Fruit fly (Drosophila melanogaster) whole organism, embryonic: ENCODE results near the gene vir-1.
A peak's percentile ranks its signal among the peaks of the same experiment; 100 is the strongest.

ENCODE experiments used
- Ada2b ChIP-seq: fragments of 200-800 bp; sonication (Bioruptor generic); IDR thresholded peaks from 2 replicates; pipeline ENCODE4 v1.3.6; 2022; ENCODE audit warnings: missing biosample characterization, missing genetic modification characterization
- B-H1 ChIP-seq: fragments of 200-800 bp; sonication (Bioruptor generic); IDR thresholded peaks from 3 replicates; pipeline ENCODE4 v1.3.6; 2022; ENCODE audit warnings: missing biosample characterization, missing genetic modification characterization
- CG11085 ChIP-seq: fragments of 200-800 bp; sonication (Bioruptor generic); IDR thresholded peaks from 2 replicates; pipeline ENCODE4 v1.3.6; 2022; ENCODE audit warnings: missing biosample characterization, missing genetic modification characterization
- CG12299 ChIP-seq: fragments of 200-800 bp; sonication (Bioruptor generic); optimal IDR thresholded peaks from 2 replicates; lab custom pipeline; 2018; ENCODE audit warnings: missing biosample characterization, mild to moderate bottlenecking, missing genetic modification characterization
- CG13123 ChIP-seq: fragments of 200-800 bp; sonication (Bioruptor generic); optimal IDR thresholded peaks from 2 replicates; lab custom pipeline; 2016; ENCODE audit warnings: missing biosample characterization, missing genetic modification characterization
- CG13624 ChIP-seq: fragments of 200-800 bp; sonication (Bioruptor generic); optimal IDR thresholded peaks from 2 replicates; lab custom pipeline; 2016; ENCODE audit warnings: missing biosample characterization, missing genetic modification characterization
- CG15269 ChIP-seq: fragments of 200-800 bp; sonication (Bioruptor generic); optimal IDR thresholded peaks from 2 replicates; lab custom pipeline; 2018; ENCODE audit warnings: missing biosample characterization, mild to moderate bottlenecking, missing genetic modification characterization, moderate library complexity
- CG1529 ChIP-seq: fragments of 200-800 bp; sonication (Bioruptor generic); optimal IDR thresholded peaks from 3 replicates; lab custom pipeline; 2018; ENCODE audit warnings: missing biosample characterization, missing genetic modification characterization
- CG2202 ChIP-seq: fragments of 200-800 bp; sonication (Bioruptor generic); optimal IDR thresholded peaks from 2 replicates; lab custom pipeline; 2018; ENCODE audit warnings: missing biosample characterization, mild to moderate bottlenecking, missing genetic modification characterization
- CG4854 ChIP-seq: fragments of 200-800 bp; sonication (Bioruptor generic); optimal IDR thresholded peaks from 2 replicates; lab custom pipeline; 2016; ENCODE audit warnings: missing biosample characterization, missing genetic modification characterization, inconsistent platforms
- CG6813 ChIP-seq: fragments of 200-800 bp; sonication (Bioruptor generic); optimal IDR thresholded peaks from 2 replicates; lab custom pipeline; 2017; ENCODE audit warnings: missing biosample characterization, missing genetic modification characterization, mild to moderate bottlenecking, moderate library complexity, missing genetic modification reagents
- CG7271 ChIP-seq: fragments of 200-800 bp; sonication (Bioruptor generic); optimal IDR thresholded peaks from 2 replicates; lab custom pipeline; 2018; ENCODE audit warnings: missing biosample characterization, mild to moderate bottlenecking, missing genetic modification characterization, moderate library complexity
- CHES-1-like ChIP-seq: fragments of 200-800 bp; sonication (Bioruptor generic); optimal IDR thresholded peaks from 2 replicates; lab custom pipeline; 2016; ENCODE audit warnings: missing biosample characterization, missing genetic modification characterization
- Chrac-16 ChIP-seq: fragments of 200-800 bp; sonication (Bioruptor generic); optimal IDR thresholded peaks from 3 replicates; lab custom pipeline; 2016; ENCODE audit warnings: missing biosample characterization, missing genetic modification characterization
- D19B ChIP-seq: fragments of 200-800 bp; sonication (Bioruptor generic); optimal IDR thresholded peaks from 2 replicates; lab custom pipeline; 2017; ENCODE audit warnings: missing biosample characterization, mild to moderate bottlenecking, missing genetic modification characterization
- Drgx ChIP-seq: fragments of 200-800 bp; sonication (Bioruptor generic); IDR thresholded peaks from 2 replicates; pipeline ENCODE4 v1.3.6; 2022; ENCODE audit warnings: missing biosample characterization, missing genetic modification characterization
- Ets65A ChIP-seq: fragments of 200-800 bp; sonication (Bioruptor generic); peaks from one replicate; lab custom pipeline; 2016; ENCODE audit warnings: missing biosample characterization, missing genetic modification characterization
- Ets97D ChIP-seq: fragments of 200-800 bp; sonication (Bioruptor generic); optimal IDR thresholded peaks from 3 replicates; lab custom pipeline; 2016; ENCODE audit warnings: missing biosample characterization, missing genetic modification characterization
- Fer3 ChIP-seq: fragments of 200-800 bp; sonication (Bioruptor generic); optimal IDR thresholded peaks from 2 replicates; lab custom pipeline; 2018; ENCODE audit warnings: missing biosample characterization, mild to moderate bottlenecking, missing genetic modification characterization, moderate library complexity
- HLHmδ ChIP-seq: fragments of 200-800 bp; sonication (Bioruptor generic); optimal IDR thresholded peaks from 2 replicates; lab custom pipeline; 2018; ENCODE audit warnings: missing biosample characterization, mild to moderate bottlenecking, missing genetic modification characterization, moderate library complexity
- Hmr ChIP-seq: fragments of 200-800 bp; sonication (Bioruptor generic); optimal IDR thresholded peaks from 3 replicates; lab custom pipeline; 2017; ENCODE audit warnings: mild to moderate bottlenecking, missing biosample characterization, missing genetic modification reagents, missing genetic modification characterization
- Max ChIP-seq: fragments of 200-800 bp; sonication (Bioruptor generic); optimal IDR thresholded peaks from 2 replicates; lab custom pipeline; 2016; ENCODE audit warnings: missing biosample characterization, mild to moderate bottlenecking, missing genetic modification characterization
- Nf-YB ChIP-seq: fragments of 200-800 bp; sonication (Bioruptor generic); optimal IDR thresholded peaks from 3 replicates; lab custom pipeline; 2019; ENCODE audit warnings: missing biosample characterization, mild to moderate bottlenecking, missing genetic modification characterization, moderate library complexity
- Nf-YC ChIP-seq: fragments of 200-800 bp; optimal IDR thresholded peaks from 3 replicates; lab custom pipeline; 2019; ENCODE audit warnings: missing biosample characterization, mild to moderate bottlenecking, missing genetic modification characterization, moderate library complexity
- NfI ChIP-seq: fragments of 200-800 bp; sonication (Bioruptor generic); optimal IDR thresholded peaks from 3 replicates; lab custom pipeline; 2018; ENCODE audit warnings: missing biosample characterization, mild to moderate bottlenecking, missing genetic modification characterization, moderate library complexity
- Sox100B ChIP-seq: fragments of 200-800 bp; sonication (Bioruptor generic); optimal IDR thresholded peaks from 3 replicates; lab custom pipeline; 2018; ENCODE audit warnings: missing biosample characterization, mild to moderate bottlenecking, missing genetic modification characterization
- Sox102F ChIP-seq: fragments of 200-800 bp; sonication (Bioruptor generic); optimal IDR thresholded peaks from 2 replicates; lab custom pipeline; 2018; ENCODE audit warnings: missing biosample characterization, mild to moderate bottlenecking, missing genetic modification characterization, moderate library complexity
- Trl ChIP-seq, 3 experiments: fragments of >200 bp in 2 of 3; fragments of 200-800 bp in 1 of 3; sonication (Bioruptor generic) in 1 of 3; optimal IDR thresholded peaks; 2 replicates in 1 of 3; 3 replicates in 2 of 3; lab custom pipeline; 2016 to 2017; ENCODE audit warnings: missing biosample characterization in 1 of 3, missing genetic modification characterization in 1 of 3
- chinmo ChIP-seq: fragments of 200-800 bp; sonication (Bioruptor generic); IDR thresholded peaks from 4 replicates; pipeline ENCODE4 v1.3.6; 2022; ENCODE audit warnings: missing biosample characterization, missing genetic modification characterization; ENCODE audit not compliant: partially characterized antibody
- danr ChIP-seq: fragments of 200-800 bp; sonication (Bioruptor generic); IDR thresholded peaks from 2 replicates; pipeline ENCODE4 v1.3.6; 2022; ENCODE audit warnings: missing biosample characterization, missing genetic modification characterization
- disco-r ChIP-seq: fragments of 200-800 bp; sonication (Bioruptor generic); optimal IDR thresholded peaks from 2 replicates; lab custom pipeline; 2016; ENCODE audit warnings: missing biosample characterization, missing genetic modification characterization
- ewg ChIP-seq: fragments of 200-800 bp; sonication (Bioruptor generic); optimal IDR thresholded peaks from 3 replicates; lab custom pipeline; 2017; ENCODE audit warnings: mild to moderate bottlenecking, missing biosample characterization, missing genetic modification reagents, missing genetic modification characterization
- fd102C ChIP-seq: fragments of 200-800 bp; sonication (Bioruptor generic); optimal IDR thresholded peaks from 2 replicates; lab custom pipeline; 2018; ENCODE audit warnings: missing biosample characterization, mild to moderate bottlenecking, missing genetic modification characterization, moderate library complexity
- gcm ChIP-seq: fragments of 200-800 bp; sonication (Bioruptor generic); optimal IDR thresholded peaks from 2 replicates; lab custom pipeline; 2019; ENCODE audit warnings: missing biosample characterization, mild to moderate bottlenecking, missing genetic modification characterization, moderate library complexity
- gcm2 ChIP-seq: fragments of 200-800 bp; sonication (Bioruptor generic); optimal IDR thresholded peaks from 2 replicates; lab custom pipeline; 2016; ENCODE audit warnings: missing biosample characterization, missing genetic modification characterization
- lab ChIP-seq: fragments of 200-800 bp; sonication (Bioruptor generic); optimal IDR thresholded peaks from 3 replicates; lab custom pipeline; 2017; ENCODE audit warnings: missing biosample characterization, missing genetic modification characterization, mild to moderate bottlenecking, moderate library complexity, missing genetic modification reagents
- lola ChIP-seq, 3 experiments: fragments of >200 bp in 2 of 3; fragments of 200-800 bp in 1 of 3; sonication (Bioruptor generic) in 1 of 3; optimal IDR thresholded peaks; 2 replicates each; lab custom pipeline; 2017 to 2019; ENCODE audit warnings: missing biosample characterization in 3 of 3, missing genetic modification characterization in 3 of 3, mild to moderate bottlenecking in 1 of 3, moderate library complexity in 1 of 3
- pum ChIP-seq: fragments of 200-800 bp; sonication (Bioruptor generic); optimal IDR thresholded peaks from 2 replicates; lab custom pipeline; 2016; ENCODE audit warnings: missing biosample characterization, missing genetic modification characterization
- sens ChIP-seq: fragments of 200-800 bp; sonication (Bioruptor generic); peaks from one replicate; lab custom pipeline; 2016; ENCODE audit warnings: missing biosample characterization, missing genetic modification characterization
- shn ChIP-seq: fragments of 200-800 bp; sonication (Bioruptor generic); optimal IDR thresholded peaks from 3 replicates; lab custom pipeline; 2016; ENCODE audit warnings: missing biosample characterization, missing genetic modification characterization
- sisA ChIP-seq: fragments of 200-800 bp; sonication (Bioruptor generic); IDR thresholded peaks from 2 replicates; pipeline ENCODE4 v1.3.6; 2022; ENCODE audit warnings: missing biosample characterization, missing genetic modification characterization
- slp2 ChIP-seq: fragments of 200-800 bp; sonication (Bioruptor generic); optimal IDR thresholded peaks from 2 replicates; lab custom pipeline; 2016; ENCODE audit warnings: missing biosample characterization, missing genetic modification characterization
- vvl ChIP-seq: fragments of 200-800 bp; sonication (Bioruptor generic); IDR thresholded peaks from 2 replicates; pipeline ENCODE4 v1.3.6; 2022; ENCODE audit warnings: missing biosample characterization, missing genetic modification characterization
- wor ChIP-seq: fragments of 200-800 bp; sonication (Bioruptor generic); IDR thresholded peaks from 2 replicates; pipeline ENCODE4 v1.3.6; 2022; ENCODE audit warnings: missing biosample characterization, missing genetic modification characterization
- z ChIP-seq: fragments of 200-800 bp; sonication (Bioruptor generic); IDR thresholded peaks from 3 replicates; pipeline ENCODE4 v1.3.6; 2022; ENCODE audit warnings: missing biosample characterization, missing genetic modification characterization

The vir-1 gene

dm6 chr2L:12413899-12414298 lies 9.3 kb downstream of the vir-1 start (continued):
- TF ChIP-seq lola (GFP tag; optimal IDR thresholded peaks at IDR 0.05; lab: Kevin White, UChicago) (no peak), Ada2b (peak; percentile 29; the same call in 1 of the 2 replicates), vvl (GFP tag; lab: Robert Waterston, UW) (no peak), D19B (GFP tag; lab: Kevin White, UChicago) (no peak), lab (GFP tag; lab: Kevin White, UChicago) (peak; percentile 31), Sox102F (GFP tag; lab: Kevin White, UChicago) (peak; percentile 24), CG15269 (tag; lab: Kevin White, UChicago) (peak; percentile 5), CG12299 (tag; lab: Kevin White, UChicago) (no peak), slp2 (GFP tag; lab: Kevin White, UChicago) (no peak), CG6813 (GFP tag; lab: Kevin White, UChicago) (no peak), danr (GFP tag; lab: Robert Waterston, UW) (no peak), gcm (no peak), CG11085 (GFP tag; lab: Robert Waterston, UW) (no peak), Max (GFP tag; lab: Kevin White, UChicago) (no peak), CG13123 (no peak), wor (no peak), Hmr (GFP tag; lab: Kevin White, UChicago) (peak; percentile 9), pum (GFP tag; lab: Kevin White, UChicago) (no peak), NfI (GFP tag; lab: Kevin White, UChicago) (no peak), HLHmδ (GFP tag; lab: Kevin White, UChicago) (no peak), Nf-YC (no peak), disco-r (GFP tag; lab: Kevin White, UChicago) (no peak)

DNA sequence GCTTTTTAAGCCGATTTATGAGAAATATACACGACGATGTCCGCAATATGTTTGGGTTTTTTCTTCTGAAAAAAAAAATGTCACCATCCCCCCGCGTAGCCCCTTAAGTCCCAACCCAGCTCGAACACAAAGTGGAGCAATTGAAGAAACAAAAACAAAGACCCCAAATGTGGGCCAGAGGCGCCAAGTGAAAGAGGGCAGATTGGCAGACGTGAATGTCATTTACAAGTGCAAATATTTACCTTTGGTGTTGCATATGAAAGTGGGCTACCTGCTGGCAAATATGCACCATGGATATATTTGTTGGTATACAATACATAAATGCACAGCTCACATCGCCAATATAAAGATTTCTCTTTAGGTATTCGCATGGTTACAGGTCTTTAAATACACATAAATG lies 12.6 kb downstream of the vir-1 start:
- no peak for TF ChIP-seq ewg
- TF ChIP-seq Ets65A = peak; percentile 77
- TF ChIP-seq, all 482 proteins: peak for 1

DNA sequence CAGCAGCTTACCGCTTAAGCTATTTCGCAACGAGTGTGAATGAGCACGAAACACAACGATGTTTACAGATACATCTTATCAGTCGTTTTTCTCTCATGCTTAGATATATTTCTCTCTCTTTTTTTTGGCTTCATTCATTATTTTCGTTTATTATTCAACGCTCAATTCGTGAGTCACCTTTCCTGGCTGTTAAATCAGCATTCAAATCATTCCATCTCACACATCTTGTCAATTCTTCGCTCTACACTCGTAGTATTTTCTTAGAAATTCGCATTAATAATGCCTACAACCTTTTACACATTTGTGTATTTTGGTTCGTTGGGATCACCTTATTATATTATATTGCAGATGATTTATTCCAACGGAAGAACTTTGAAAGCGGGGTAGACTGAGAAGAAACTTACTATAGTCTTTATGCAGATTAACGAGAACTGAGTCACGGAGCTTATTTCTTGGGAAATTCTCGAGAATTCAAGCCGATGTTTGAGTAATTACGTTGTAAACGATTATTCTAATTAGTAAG lies 18.6 kb downstream of the vir-1 start:
- TF ChIP-seq chinmo (GFP tag; lab: Robert Waterston, UW) (0 out of 4 replicates have a peak, but pooled peaks have one; percentile 57), Nf-YB (GFP tag; lab: Kevin White, UChicago) (no peak), Trl (optimal IDR thresholded peaks at IDR 0.05; lab: Kevin White, UChicago) (peak in 1 of 2 experiments; percentile 38), Trl (GFP tag; optimal IDR thresholded peaks at IDR 0.05; lab: Kevin White, UChicago) (no peak)
- TF ChIP-seq, all 482 proteins: peak for 2

DNA sequence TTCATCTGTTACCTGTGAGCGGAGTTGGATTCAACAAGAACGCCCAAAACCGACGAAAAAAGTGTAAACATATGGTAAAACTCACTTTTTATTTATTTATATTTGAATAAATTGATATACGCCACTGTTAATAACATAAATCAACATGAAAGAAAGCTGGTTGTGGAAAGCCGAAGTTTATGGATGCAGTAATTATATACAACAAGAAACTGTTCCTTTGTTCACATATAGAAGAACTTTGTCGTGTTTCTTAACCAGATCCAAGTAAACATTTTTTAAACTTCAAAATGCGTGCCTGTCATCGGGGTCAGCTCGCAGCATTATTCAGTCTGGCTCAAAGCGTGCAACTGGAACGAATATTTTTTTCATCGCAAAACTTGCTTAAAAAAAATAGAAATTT lies 25.3 kb downstream of the vir-1 start, which contains the start of gene Pkd2:
Gene Pkd2 (plus strand): TSS at position 301 of the 400 bp plus-strand sequence.
- TF ChIP-seq Drgx = no peak

- TF ChIP-seq Sox100B (GFP tag; lab: Kevin White, UChicago) = no peak
- no peak for TF ChIP-seq z (GFP tag; lab: Robert Waterston, UW)
- no peak for TF ChIP-seq Chrac-16 (GFP tag; lab: Kevin White, UChicago)
- no peak for TF ChIP-seq B-H1 (GFP tag; lab: Robert Waterston, UW)
- TF ChIP-seq fd102C (GFP tag; lab: Kevin White, UChicago) = peak; percentile 3
- no peak for TF ChIP-seq CG2202 (tag; lab: Kevin White, UChicago)
- TF ChIP-seq gcm2 = no peak
- TF ChIP-seq CG13624 = no peak
- TF ChIP-seq Fer3 (tag; lab: Kevin White, UChicago) = no peak
- no peak for TF ChIP-seq sisA
- TF ChIP-seq CG7271 (tag; lab: Kevin White, UChicago) = peak; percentile 59
- no peak for TF ChIP-seq CHES-1-like
- peak; percentile 24 for TF ChIP-seq sens (GFP tag; lab: Kevin White, UChicago)
- TF ChIP-seq CG1529 (GFP tag; lab: Kevin White, UChicago) = no peak
- no peak for TF ChIP-seq CG4854 (GFP tag; lab: Kevin White, UChicago)
- peak; percentile 31 for TF ChIP-seq Ets97D (GFP tag; lab: Kevin White, UChicago)
- no peak for TF ChIP-seq shn
These were observed 30.8 kb downstream of the vir-1 start for dm6 chr2L:12392406-12392805.
